Fruit fly (Drosophila melanogaster) whole organism, prepupa: ENCODE data around the gene Nubp1.

Experiments
- CG10631 ChIP-seq: fragments of 200-800 bp; sonication (Bioruptor generic); optimal IDR thresholded peaks from 2 replicates; lab custom pipeline; 2016; ENCODE audit warnings: missing biosample characterization, missing genetic modification characterization
- CG16779 ChIP-seq: fragments of 200-800 bp; sonication (Bioruptor generic); optimal IDR thresholded peaks from 3 replicates; lab custom pipeline; 2017; ENCODE audit warnings: missing biosample characterization, mild to moderate bottlenecking, missing genetic modification characterization
- Hr4 ChIP-seq: fragments of 200-800 bp; sonication (Bioruptor generic); optimal IDR thresholded peaks from 3 replicates; lab custom pipeline; 2016; ENCODE audit warnings: missing biosample characterization, missing genetic modification characterization
- Sox102F ChIP-seq: fragments of 200-800 bp; sonication (Bioruptor generic); optimal IDR thresholded peaks from 2 replicates; lab custom pipeline; 2016; ENCODE audit warnings: missing biosample characterization, mild to moderate bottlenecking, missing genetic modification characterization
- Sox15 ChIP-seq: fragments of 200-800 bp; sonication (Bioruptor generic); optimal IDR thresholded peaks from 3 replicates; lab custom pipeline; 2016; ENCODE audit warnings: missing biosample characterization, missing genetic modification characterization
- acj6 ChIP-seq: fragments of 200-800 bp; sonication (Bioruptor generic); optimal IDR thresholded peaks from 3 replicates; lab custom pipeline; 2016; ENCODE audit warnings: missing biosample characterization, missing genetic modification characterization
- ss ChIP-seq, 2 experiments: fragments of 200-800 bp; sonication (Bioruptor generic); optimal IDR thresholded peaks; 2 replicates in 1 of 2; 3 replicates in 1 of 2; lab custom pipeline; 2017 to 2018; ENCODE audit warnings: mild to moderate bottlenecking in 2 of 2, missing biosample characterization in 2 of 2, missing genetic modification characterization in 2 of 2, moderate library complexity in 1 of 2

DNA sequence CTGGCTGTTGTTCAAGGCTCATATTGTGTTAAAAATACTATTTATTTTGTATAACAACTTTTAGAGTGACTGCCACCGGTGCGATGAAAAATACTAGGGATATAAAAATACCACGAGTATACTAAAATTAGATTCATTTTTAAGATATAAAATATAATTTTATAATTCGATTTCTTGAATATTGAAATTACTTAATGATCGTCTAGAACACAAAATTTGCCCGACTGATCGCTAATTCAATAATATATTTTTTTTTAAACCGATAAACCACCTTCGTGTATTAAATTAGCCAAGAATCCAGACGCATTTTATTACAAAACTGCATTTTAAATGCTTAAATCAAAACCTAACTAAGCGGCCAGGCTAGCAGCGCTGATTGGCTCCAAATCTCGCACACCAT, 1.4 kb upstream of the Nubp1 start, which contains the start of gene CG17996:
- no peak for TF ChIP-seq Sox102F (GFP tag; lab: Kevin White, UChicago)
- no peak for TF ChIP-seq Hr4
- TF ChIP-seq CG10631 (GFP tag; lab: Kevin White, UChicago), result no peak
- TF ChIP-seq Sox15, result no peak
- no peak for TF ChIP-seq ss (GFP tag; optimal IDR thresholded peaks at IDR 0.05; lab: Kevin White, UChicago)
- TF ChIP-seq CG16779 (tag; lab: Kevin White, UChicago), result no peak
- no peak for TF ChIP-seq acj6 (GFP tag; lab: Kevin White, UChicago)
